Fruit fly (Drosophila melanogaster): ENCODE data around the gene CG14073.

CG14073 gene

DNA sequence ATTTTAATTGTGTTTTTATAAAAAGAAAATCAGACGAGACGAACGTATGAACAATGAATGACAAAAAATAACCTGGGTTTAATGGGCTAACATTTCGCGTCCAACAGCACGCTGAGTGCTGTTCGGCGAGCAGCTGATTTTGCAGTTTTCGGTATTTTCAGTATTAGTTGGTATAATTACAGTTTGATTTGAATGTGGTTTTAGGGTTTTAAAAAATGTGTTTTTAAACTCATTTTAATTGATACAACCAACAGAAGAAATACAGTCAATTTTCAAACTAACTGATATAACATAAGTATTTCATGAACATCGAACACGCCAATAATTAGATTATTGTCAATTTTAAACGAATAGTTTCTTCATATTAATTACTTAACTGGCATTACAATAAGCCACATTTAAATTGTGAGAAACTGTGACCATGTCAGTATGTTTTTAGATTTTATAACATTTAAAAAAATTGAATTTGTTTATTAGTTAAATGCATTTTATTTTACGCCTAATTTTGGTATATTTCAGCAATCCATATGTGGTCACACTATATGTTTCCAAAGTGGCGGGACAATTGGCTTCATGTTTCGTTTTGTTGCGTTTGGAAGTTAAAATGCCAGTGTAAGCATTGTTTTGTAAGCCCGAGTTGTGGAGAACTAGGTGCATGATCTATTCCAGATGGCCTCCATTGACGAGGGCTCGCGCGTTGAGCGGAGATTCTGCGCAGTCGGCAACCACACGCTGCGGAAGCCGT lies at the start of gene CG14073, which contains the start of gene HipHop:
Gene CG14073 (minus strand): TSS at position 38 of the 745 bp plus-strand sequence.
Gene HipHop (plus strand): TSS at position 534 of the 745 bp plus-strand sequence.
- peak; percentile 14 for TF ChIP-seq CG17801 (GFP tag; optimal IDR thresholded peaks at IDR 0.05; ENCODE audit: partially characterized antibody)

DNA sequence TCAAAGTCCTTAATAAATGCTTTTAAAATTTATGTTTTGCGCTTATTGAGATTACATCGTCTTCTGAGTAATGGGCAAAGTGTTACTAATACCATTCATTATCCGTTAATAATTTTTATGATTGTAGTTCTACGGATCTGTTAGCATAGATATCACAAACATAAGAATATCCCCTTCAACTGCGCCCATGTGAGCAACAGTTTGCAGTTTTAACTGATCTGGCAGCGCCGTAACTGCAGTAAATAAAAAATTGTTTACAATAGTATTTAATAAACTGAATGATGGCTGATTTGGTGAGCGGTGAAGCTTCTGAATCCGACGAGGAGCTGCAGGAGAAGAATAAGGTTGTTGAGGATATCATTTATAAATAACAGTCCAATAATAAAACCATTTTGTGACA lies 49.6 kb upstream of the CG14073 start, which contains the start of gene Blos3:
Gene Blos3 (plus strand): TSS at position 198 of the 400 bp plus-strand sequence.
- TF ChIP-seq CG17801 (GFP tag; optimal IDR thresholded peaks at IDR 0.05; ENCODE audit: partially characterized antibody), result peak; percentile 22

DNA sequence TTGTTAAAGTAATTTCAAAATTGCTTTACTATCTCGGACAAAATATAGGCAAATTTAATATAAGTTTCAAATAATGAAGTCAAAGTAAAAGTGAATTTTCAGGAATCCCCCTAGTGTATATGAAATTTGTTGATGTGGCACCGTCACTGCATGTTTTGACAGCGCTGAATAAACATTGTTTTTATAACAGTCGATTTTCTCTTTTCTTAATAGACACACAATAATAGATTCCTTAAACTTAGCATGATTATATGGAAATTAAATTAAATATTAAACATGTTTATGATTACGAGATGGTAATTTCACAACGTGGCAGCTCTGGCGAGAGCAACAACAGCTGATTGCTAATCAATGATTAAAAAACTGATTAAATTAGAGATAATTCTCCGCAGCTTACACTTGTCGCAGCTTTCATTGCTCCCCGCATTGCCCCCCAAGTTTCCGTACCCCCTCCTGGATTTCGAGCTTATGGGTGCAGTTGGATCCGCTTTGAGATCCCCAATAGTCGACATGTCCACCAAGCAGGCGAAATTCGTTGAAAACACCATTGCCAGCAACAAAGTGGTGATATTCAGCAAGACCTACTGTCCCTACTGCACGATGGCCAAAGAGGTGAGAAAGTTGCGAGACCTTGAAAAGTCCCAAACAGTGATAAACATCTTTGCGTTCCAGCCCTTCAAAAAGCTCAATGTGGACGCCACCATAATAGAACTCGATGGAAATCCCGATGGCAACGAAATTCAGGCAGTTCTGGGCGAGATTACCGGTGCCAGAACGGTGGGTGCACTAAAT lies 48.8 kb upstream of the CG14073 start, which contains the start of gene Grx1:
Gene Grx1 (plus strand): TSS at position 196 of the 792 bp plus-strand sequence.
- TF ChIP-seq CG17801 (GFP tag; optimal IDR thresholded peaks at IDR 0.05; ENCODE audit: partially characterized antibody), result peak; percentile 23

DNA sequence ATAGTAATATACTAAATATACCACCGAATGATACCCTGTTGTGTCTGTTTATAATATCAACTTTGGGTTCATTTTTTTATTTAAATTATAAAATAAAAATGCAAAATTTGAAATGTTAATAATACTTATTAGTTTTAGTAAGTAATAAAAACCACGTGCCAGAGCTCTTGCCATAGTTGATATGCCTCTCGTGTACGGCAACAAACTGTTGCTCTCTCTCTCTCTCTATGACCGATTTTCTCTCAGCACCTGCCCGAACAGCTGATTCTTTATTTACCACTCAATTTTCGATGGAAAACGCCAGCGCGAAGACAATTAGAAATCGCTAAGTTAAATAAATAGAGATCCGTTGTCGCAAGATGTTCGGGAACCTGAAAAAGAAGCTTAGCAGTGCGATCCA lies 47.0 kb upstream of the CG14073 start, which contains the start of gene Dysb:
Gene Dysb (plus strand): TSS at position 251 of the 400 bp plus-strand sequence.
- peak; percentile 85 for TF ChIP-seq CG17801 (GFP tag; optimal IDR thresholded peaks at IDR 0.05; ENCODE audit: partially characterized antibody)

DNA sequence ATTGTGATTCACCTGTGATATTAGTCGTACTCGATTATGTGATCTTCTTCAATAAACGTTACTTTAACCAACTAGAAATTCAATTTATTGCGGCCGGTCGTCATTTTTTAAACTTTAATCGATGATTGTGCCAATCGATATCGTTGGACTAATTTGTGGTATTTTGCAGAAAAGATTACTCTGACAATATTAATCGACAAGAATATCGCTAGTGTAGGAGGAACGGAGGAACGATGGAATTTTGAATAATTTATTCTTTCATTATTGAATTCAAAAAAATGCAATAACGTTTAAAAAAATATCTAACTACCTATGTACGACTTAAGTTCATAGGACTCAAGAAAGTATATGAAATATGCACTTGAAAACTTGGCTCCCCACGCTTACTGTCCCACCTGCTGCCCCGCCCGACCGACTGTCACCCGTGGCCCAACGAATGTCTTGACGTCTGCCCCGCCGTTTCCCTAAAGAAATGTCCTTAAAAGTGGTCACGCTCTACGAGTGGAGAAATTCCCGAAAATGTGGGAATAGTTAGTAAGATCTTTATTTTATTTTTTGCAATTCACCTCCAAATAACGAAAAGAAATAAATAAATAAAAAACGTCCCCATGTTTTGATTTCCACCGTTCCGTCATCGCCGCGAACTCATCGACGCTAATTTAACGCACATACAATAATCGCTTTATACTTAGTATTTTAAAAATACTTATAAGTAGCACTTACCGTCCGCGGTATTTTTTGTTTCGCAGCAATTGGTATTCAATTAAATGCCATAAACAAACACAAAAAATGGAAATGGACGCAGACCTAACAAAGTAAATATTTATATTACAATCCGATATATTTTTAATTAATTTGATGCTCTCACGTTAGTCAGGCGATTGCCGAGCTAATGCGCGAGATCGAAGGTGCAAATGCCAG lies 45.2 kb upstream of the CG14073 start, which contains the start of gene CG14074:
Gene CG14074 (plus strand): TSS at position 779 of the 921 bp plus-strand sequence.
- TF ChIP-seq CG17801 (GFP tag; optimal IDR thresholded peaks at IDR 0.05; ENCODE audit: partially characterized antibody), result no peak

DNA sequence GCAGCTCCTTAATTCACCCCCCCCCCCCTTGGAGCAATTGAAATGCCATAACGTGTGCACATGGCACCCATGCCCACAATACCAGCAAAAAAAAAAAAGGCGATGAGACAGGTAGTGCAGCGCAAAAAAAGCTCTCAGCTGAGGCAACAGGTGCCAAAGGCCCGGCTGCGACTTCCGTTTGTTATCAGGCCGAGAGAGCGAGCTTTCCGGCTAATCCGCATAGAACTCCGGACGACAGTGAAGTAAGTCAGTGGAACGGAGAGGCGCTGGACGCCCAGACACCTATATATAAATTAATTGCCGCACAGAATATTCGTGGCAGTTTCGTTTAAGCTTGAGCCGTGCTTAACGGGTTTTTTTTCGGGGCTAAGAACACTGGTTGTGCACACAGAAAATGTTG lies 42.9 kb upstream of the CG14073 start, which contains the start of gene CG6865:
Gene CG6865 (plus strand): TSS at position 321 of the 400 bp plus-strand sequence.
- TF ChIP-seq CG17801 (GFP tag; optimal IDR thresholded peaks at IDR 0.05; ENCODE audit: partially characterized antibody), result no peak

DNA sequence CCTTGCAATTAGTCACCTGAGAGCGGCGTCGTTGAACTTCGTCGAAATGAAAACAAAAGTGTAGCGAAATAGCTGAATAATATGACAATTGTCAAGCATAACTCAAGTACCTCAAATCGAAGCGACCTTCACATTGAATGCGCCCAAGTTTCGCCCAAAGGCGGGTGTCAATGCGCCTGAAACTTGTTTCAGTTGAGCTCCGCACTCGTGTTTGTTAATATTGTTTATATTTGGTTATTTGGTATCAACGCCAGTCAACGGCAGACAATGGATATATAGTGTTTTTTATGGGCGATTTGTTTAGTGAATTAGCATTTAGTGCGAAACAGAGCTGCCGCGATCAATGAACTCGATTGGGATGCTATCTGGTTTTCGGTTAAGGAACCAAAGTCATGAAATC lies 41.4 kb upstream of the CG14073 start:
- TF ChIP-seq CG17801 (GFP tag; optimal IDR thresholded peaks at IDR 0.05; ENCODE audit: partially characterized antibody), result no peak

DNA sequence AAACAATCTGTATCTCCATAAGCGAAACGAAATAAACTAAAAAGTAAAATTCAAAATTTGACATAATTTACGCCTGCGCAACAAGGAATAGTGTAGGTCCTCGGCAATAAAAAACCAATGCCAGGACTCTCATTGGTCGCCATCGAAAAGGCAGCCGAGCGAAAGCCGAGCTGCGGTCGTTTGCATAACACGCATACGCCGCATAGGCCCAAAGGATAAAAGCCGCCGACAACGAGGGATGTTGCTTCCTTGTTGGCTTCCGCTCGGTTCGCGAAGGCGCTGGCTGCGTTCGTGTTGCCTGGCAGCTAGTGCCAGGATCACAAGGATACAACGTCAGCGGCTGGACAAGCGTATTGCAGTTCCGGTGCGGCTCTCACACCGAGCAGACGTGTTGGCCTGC lies 40.0 kb upstream of the CG14073 start:
- no peak for TF ChIP-seq CG17801 (GFP tag; optimal IDR thresholded peaks at IDR 0.05; ENCODE audit: partially characterized antibody)

DNA sequence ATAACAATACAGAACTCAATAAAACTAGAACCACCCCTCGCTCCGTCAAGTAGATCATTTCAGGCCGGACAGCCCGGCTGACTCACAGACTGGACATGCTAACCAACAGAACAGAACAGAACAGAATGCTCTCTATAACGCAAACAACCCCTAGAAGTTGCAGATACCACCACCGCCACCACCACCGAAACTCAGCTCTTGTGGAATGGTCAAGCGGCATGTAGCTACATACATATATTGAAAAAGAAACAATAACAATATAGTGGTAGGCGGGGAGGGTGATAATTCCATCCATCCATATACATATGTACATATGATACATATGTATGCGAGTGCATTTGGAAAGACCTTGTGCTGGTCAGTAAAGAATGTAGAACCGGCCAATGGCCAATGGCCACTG lies 33.9 kb upstream of the CG14073 start:
- no peak for TF ChIP-seq CG17801 (GFP tag; optimal IDR thresholded peaks at IDR 0.05; ENCODE audit: partially characterized antibody)

DNA sequence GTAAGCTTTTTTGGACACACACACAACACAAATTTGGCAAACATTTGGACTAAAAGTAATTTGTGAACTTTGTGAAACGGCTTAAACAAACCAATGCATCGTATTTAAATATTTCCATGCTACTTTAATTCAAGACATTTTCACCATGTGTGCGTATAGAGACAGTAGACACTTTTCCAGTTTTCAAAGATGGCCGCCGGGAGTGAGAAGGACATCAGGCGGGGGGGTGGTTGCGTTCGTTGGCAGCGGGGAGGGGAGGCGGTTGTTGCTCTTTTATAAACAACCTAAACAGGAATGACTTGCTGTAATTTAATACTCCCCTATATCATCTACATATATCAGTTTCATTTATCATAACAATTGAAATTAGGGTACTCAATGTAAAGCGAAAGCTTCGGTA lies 33.0 kb upstream of the CG14073 start:
- no peak for TF ChIP-seq CG17801 (GFP tag; optimal IDR thresholded peaks at IDR 0.05; ENCODE audit: partially characterized antibody)

DNA sequence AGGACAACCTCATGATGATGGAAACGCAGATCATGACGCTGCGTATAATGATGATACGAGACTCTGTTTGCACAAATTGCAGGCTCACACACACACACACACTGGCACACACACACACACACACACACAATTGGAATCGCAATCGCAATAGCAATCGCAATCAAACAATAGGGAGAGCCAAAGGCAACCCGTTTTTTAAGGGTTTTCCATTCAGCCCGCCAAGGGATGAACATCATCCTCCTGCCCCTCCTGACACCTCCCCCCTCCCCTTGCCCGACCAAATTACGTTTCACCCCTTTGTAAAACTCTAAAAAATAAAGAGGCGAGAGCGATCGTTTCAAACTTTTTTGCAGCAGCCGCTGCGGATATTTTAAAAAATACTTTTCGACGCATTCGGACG lies 31.7 kb upstream of the CG14073 start:
- no peak for TF ChIP-seq CG17801 (GFP tag; optimal IDR thresholded peaks at IDR 0.05; ENCODE audit: partially characterized antibody)

DNA sequence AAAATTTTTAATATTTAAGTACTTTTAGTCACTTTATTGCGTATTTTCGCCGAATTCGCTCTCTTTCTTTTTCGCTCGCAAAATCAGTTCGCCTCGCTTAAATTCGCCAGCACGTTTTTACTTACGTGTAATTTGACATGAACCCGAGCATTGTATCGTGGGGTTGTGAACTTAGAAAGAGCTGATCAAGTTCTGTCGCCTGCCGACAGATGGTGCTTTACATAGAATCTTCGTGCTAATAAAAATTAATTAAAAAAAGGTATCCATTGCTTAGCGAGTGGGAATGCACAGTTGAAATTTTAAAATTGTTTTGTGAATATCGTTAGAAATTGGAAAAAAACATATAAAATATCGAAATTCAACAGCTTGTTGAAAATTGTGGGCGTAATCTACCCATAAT lies 28.0 kb upstream of the CG14073 start:
- TF ChIP-seq CG17801 (GFP tag; optimal IDR thresholded peaks at IDR 0.05; ENCODE audit: partially characterized antibody), result peak; percentile 36

DNA sequence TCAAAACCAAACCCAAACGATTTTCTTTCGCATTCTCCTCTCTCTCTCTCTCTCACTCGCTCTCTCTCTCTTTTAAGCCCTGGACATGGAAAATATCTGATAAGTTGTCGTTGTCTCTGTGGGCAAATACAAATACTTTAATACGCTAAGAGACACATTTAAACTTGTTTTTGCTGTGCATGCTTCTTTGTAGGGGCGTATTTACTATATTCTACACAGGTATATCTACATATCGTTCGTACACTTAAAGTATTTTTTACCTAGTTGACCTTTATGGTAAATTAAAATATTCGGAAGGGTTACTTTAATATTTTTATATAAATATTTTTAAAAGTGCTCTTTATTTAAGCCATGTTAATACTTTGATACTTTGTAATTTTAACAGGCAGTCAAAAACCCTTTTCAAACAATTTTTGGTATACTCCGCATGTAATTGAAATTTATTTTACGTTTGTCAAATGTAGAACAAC lies 25.8 kb upstream of the CG14073 start:
- no peak for TF ChIP-seq CG17801 (GFP tag; optimal IDR thresholded peaks at IDR 0.05; ENCODE audit: partially characterized antibody)

DNA sequence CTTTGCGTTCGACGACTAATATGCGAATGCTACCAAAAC lies 25.6 kb upstream of the CG14073 start, which contains the start of gene Indy:
Gene Indy (minus strand): TSS at position 35 of the 39 bp plus-strand sequence.
- TF ChIP-seq CG17801 (GFP tag; optimal IDR thresholded peaks at IDR 0.05; ENCODE audit: partially characterized antibody), result no peak

DNA sequence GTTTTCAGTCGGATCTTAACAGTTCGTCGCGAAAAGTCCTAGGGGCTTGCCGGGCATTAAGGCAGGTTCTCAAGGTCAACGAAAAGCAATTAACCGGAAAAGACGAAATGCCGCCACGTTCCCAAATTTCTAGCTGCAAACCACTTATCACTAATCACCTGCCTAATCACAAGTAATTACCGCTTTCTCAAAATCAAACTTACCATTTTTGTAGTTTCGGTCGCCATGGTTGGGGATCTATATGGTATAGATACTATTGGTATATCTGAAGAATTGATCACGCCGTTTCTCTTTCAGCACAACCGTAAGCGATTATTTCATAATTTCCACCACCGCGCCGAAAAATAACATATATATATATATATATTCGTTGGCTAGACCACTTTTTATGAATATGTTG lies 25.4 kb upstream of the CG14073 start:
- no peak for TF ChIP-seq CG17801 (GFP tag; optimal IDR thresholded peaks at IDR 0.05; ENCODE audit: partially characterized antibody)
